Fruit fly (Drosophila melanogaster): ENCODE measurements around the gene Ets21C.

DNA sequence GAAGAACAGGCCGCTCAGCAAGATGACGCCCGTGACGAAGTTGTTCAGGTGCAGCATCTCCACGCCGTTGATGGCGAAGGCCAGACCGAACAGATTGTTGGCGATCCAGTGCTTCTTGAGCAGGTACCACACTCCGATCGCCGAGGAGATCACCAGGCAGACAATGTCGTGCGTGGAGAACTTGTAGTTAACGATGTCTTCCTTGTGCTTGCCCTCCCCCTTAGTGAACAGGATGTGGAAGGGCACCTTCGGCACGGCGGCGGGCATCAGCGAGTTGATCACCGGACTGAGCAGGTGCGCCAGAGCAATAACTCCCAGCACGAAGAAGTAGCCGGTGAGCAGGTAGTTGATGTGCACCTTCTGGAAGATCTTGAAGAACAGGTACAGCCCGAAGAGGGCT is 8.9 kb downstream of the Ets21C start:
- TF ChIP-seq CG9797 (GFP tag; optimal IDR thresholded peaks at IDR 0.05) (no peak), CG16815 (GFP tag; optimal IDR thresholded peaks at IDR 0.05) (no peak), Jarid2 (GFP tag; optimal IDR thresholded peaks at IDR 0.05) (no peak)

All from whole organism, embryonic.